Fruit fly (Drosophila melanogaster) whole organism, embryonic: ENCODE results near the gene St2.

Experiments
- BEAF-32 ChIP-seq: fragments of 200-800 bp; sonication (Bioruptor generic); optimal IDR thresholded peaks from 3 replicates; lab custom pipeline; 2017; ENCODE audit warnings: missing biosample characterization, missing genetic modification characterization, mild to moderate bottlenecking, moderate library complexity, missing genetic modification reagents
- CG11560 ChIP-seq: fragments of 200-800 bp; sonication (Bioruptor generic); IDR thresholded peaks from 3 replicates; pipeline ENCODE4 v1.3.6; 2022; ENCODE audit warnings: missing biosample characterization, missing genetic modification characterization
- CG12236 ChIP-seq: fragments of 200-800 bp; sonication (Bioruptor generic); optimal IDR thresholded peaks from 2 replicates; lab custom pipeline; 2016; ENCODE audit warnings: missing biosample characterization, missing genetic modification characterization
- CG12942 ChIP-seq: fragments of 200-800 bp; sonication (Bioruptor generic); optimal IDR thresholded peaks from 3 replicates; lab custom pipeline; 2016; ENCODE audit warnings: missing biosample characterization, missing genetic modification characterization
- CG13287 ChIP-seq: fragments of 200-800 bp; sonication (Bioruptor generic); IDR thresholded peaks from 2 replicates; pipeline ENCODE4 v1.3.6; 2022; ENCODE audit warnings: missing biosample characterization, missing genetic modification characterization; ENCODE audit not compliant: partially characterized antibody
- CG13296 ChIP-seq: fragments of 200-800 bp; sonication (Bioruptor generic); optimal IDR thresholded peaks from 3 replicates; lab custom pipeline; 2018; ENCODE audit warnings: missing biosample characterization, mild to moderate bottlenecking, missing genetic modification characterization
- CG13424 ChIP-seq: fragments of 200-800 bp; sonication (Bioruptor generic); optimal IDR thresholded peaks from 2 replicates; lab custom pipeline; 2019; ENCODE audit warnings: missing biosample characterization, mild to moderate bottlenecking, missing genetic modification characterization, moderate library complexity
- CG13894 ChIP-seq: fragments of 200-800 bp; sonication (Bioruptor generic); optimal IDR thresholded peaks from 3 replicates; lab custom pipeline; 2018; ENCODE audit warnings: missing biosample characterization, mild to moderate bottlenecking, missing genetic modification characterization, moderate library complexity
- CG15514 ChIP-seq: fragments of 200-800 bp; sonication (Bioruptor generic); optimal IDR thresholded peaks from 3 replicates; lab custom pipeline; 2017; ENCODE audit warnings: missing biosample characterization, missing genetic modification characterization, mild to moderate bottlenecking, moderate library complexity, missing genetic modification reagents
- CG1603 ChIP-seq: fragments of 200-800 bp; sonication (Bioruptor generic); optimal IDR thresholded peaks from 2 replicates; lab custom pipeline; 2019; ENCODE audit warnings: missing biosample characterization, mild to moderate bottlenecking, missing genetic modification characterization, moderate library complexity
- CG16813 ChIP-seq: fragments of 200-800 bp; sonication (Bioruptor generic); IDR thresholded peaks from 3 replicates; pipeline ENCODE4 v1.3.6; 2022; ENCODE audit warnings: missing biosample characterization, missing genetic modification characterization; ENCODE audit not compliant: partially characterized antibody
- CG18476 ChIP-seq: fragments of 200-800 bp; sonication (Bioruptor generic); optimal IDR thresholded peaks from 2 replicates; lab custom pipeline; 2016; ENCODE audit warnings: missing biosample characterization, mild to moderate bottlenecking, missing genetic modification characterization
- CG2116 ChIP-seq: fragments of 200-800 bp; sonication (Bioruptor generic); optimal IDR thresholded peaks from 3 replicates; lab custom pipeline; 2018; ENCODE audit warnings: missing biosample characterization, mild to moderate bottlenecking, missing genetic modification characterization
- CG2678 ChIP-seq: fragments of 200-800 bp; sonication (Bioruptor generic); optimal IDR thresholded peaks from 3 replicates; lab custom pipeline; 2019; ENCODE audit warnings: missing biosample characterization, mild to moderate bottlenecking, missing genetic modification characterization, moderate library complexity
- CG34224 ChIP-seq: fragments of 200-800 bp; sonication (Bioruptor generic); IDR thresholded peaks from 3 replicates; pipeline ENCODE4 v1.3.6; 2022; ENCODE audit warnings: missing biosample characterization, missing genetic modification characterization; ENCODE audit not compliant: partially characterized antibody
- CG4360 ChIP-seq: fragments of 200-800 bp; sonication (Bioruptor generic); IDR thresholded peaks from 2 replicates; pipeline ENCODE4 v1.3.6; 2022; ENCODE audit warnings: missing biosample characterization, missing genetic modification characterization
- CG4820 ChIP-seq: fragments of 200-800 bp; sonication (Bioruptor generic); optimal IDR thresholded peaks from 3 replicates; lab custom pipeline; 2016; ENCODE audit warnings: missing biosample characterization, missing genetic modification characterization
- CG7987 ChIP-seq: fragments of 200-800 bp; sonication (Bioruptor generic); optimal IDR thresholded peaks from 2 replicates; lab custom pipeline; 2018; ENCODE audit warnings: missing biosample characterization, mild to moderate bottlenecking, missing genetic modification characterization, moderate library complexity
- Dbx ChIP-seq: fragments of 200-800 bp; sonication (Bioruptor generic); IDR thresholded peaks from 3 replicates; pipeline ENCODE4 v1.3.6; 2022; ENCODE audit warnings: missing biosample characterization, missing genetic modification characterization
- Dll ChIP-seq: fragments of 200-800 bp; sonication (Bioruptor generic); IDR thresholded peaks from 4 replicates; pipeline ENCODE4 v1.3.6; 2022; ENCODE audit warnings: missing biosample characterization, missing genetic modification characterization; ENCODE audit not compliant: partially characterized antibody
- Doc3 ChIP-seq: fragments of 200-800 bp; sonication (Bioruptor generic); IDR thresholded peaks from 3 replicates; pipeline ENCODE4 v1.3.6; 2022; ENCODE audit warnings: missing biosample characterization, missing genetic modification characterization; ENCODE audit not compliant: partially characterized antibody
- Dp ChIP-seq: fragments of 200-800 bp; sonication (Bioruptor generic); optimal IDR thresholded peaks from 2 replicates; lab custom pipeline; 2018; ENCODE audit warnings: missing biosample characterization, mild to moderate bottlenecking, missing genetic modification characterization, moderate library complexity
- Dref ChIP-seq: fragments of 200-800 bp; sonication (Bioruptor generic); IDR thresholded peaks from 2 replicates; pipeline ENCODE4 v1.3.6; 2022; ENCODE audit warnings: missing biosample characterization, missing genetic modification characterization
- E2f2 ChIP-seq: fragments of 200-800 bp; sonication (Bioruptor generic); IDR thresholded peaks from 2 replicates; pipeline ENCODE4 v1.3.6; 2022; ENCODE audit warnings: missing biosample characterization, missing genetic modification characterization
- HLH4C ChIP-seq: fragments of 200-800 bp; sonication (Bioruptor generic); IDR thresholded peaks from 3 replicates; pipeline ENCODE4 v1.3.6; 2022; ENCODE audit warnings: missing biosample characterization, missing genetic modification characterization; ENCODE audit not compliant: partially characterized antibody
- Hmx ChIP-seq: fragments of 200-800 bp; sonication (Bioruptor generic); optimal IDR thresholded peaks from 2 replicates; lab custom pipeline; 2016; ENCODE audit warnings: missing biosample characterization, missing genetic modification characterization
- Hr51 ChIP-seq, 2 experiments: fragments of 200-800 bp; sonication (Bioruptor generic); optimal IDR thresholded peaks; 2 replicates in 1 of 2; 3 replicates in 1 of 2; lab custom pipeline; 2016 to 2018; ENCODE audit warnings: missing biosample characterization in 2 of 2, missing genetic modification characterization in 2 of 2, mild to moderate bottlenecking in 1 of 2, moderate library complexity in 1 of 2
- Meics ChIP-seq: fragments of 200-800 bp; sonication (Bioruptor generic); optimal IDR thresholded peaks from 2 replicates; lab custom pipeline; 2017; ENCODE audit warnings: missing biosample characterization, mild to moderate bottlenecking, missing genetic modification characterization
- Scr ChIP-seq: fragments of 200-800 bp; sonication (Bioruptor generic); IDR thresholded peaks from 2 replicates; pipeline ENCODE4 v1.3.6; 2022; ENCODE audit warnings: missing biosample characterization, missing genetic modification characterization; ENCODE audit not compliant: partially characterized antibody
- Spps ChIP-seq: fragments of 200-800 bp; sonication (Bioruptor generic); optimal IDR thresholded peaks from 2 replicates; lab custom pipeline; 2018; ENCODE audit warnings: missing biosample characterization, mild to moderate bottlenecking, missing genetic modification characterization
- bbx ChIP-seq: fragments of 200-800 bp; sonication (Bioruptor generic); IDR thresholded peaks from 2 replicates; pipeline ENCODE4 v1.3.6; 2022; ENCODE audit warnings: missing biosample characterization, missing genetic modification characterization; ENCODE audit not compliant: partially characterized antibody
- bsh ChIP-seq, 2 experiments: fragments of 200-800 bp; sonication (Bioruptor generic); optimal IDR thresholded peaks; 2 replicates each; lab custom pipeline; 2017 to 2018; ENCODE audit warnings: mild to moderate bottlenecking in 2 of 2, missing biosample characterization in 2 of 2, missing genetic modification characterization in 2 of 2, moderate library complexity in 1 of 2
- grn ChIP-seq: fragments of 200-800 bp; sonication (Bioruptor generic); optimal IDR thresholded peaks from 3 replicates; lab custom pipeline; 2017; ENCODE audit warnings: missing biosample characterization, missing genetic modification characterization
- org-1 ChIP-seq: fragments of 200-800 bp; sonication (Bioruptor generic); optimal IDR thresholded peaks from 2 replicates; lab custom pipeline; 2017; ENCODE audit warnings: missing biosample characterization, missing genetic modification characterization
- otp ChIP-seq: fragments of 200-800 bp; sonication (Bioruptor generic); IDR thresholded peaks from 3 replicates; pipeline ENCODE4, ENCODE4 v1.3.6; 2022; ENCODE audit warnings: missing biosample characterization, missing genetic modification characterization
- phol ChIP-seq: fragments of 200-800 bp; sonication (Bioruptor generic); optimal IDR thresholded peaks from 3 replicates; lab custom pipeline; 2018; ENCODE audit warnings: missing biosample characterization, mild to moderate bottlenecking, missing genetic modification characterization, moderate library complexity
- ro ChIP-seq: fragments of 200-800 bp; sonication (Bioruptor generic); IDR thresholded peaks from 2 replicates; pipeline ENCODE4 v1.3.6; 2022; ENCODE audit warnings: missing biosample characterization, missing genetic modification characterization
- row ChIP-seq: fragments of 200-800 bp; sonication (Bioruptor generic); IDR thresholded peaks from 3 replicates; pipeline ENCODE4 v1.3.6; 2022; ENCODE audit warnings: missing biosample characterization, missing genetic modification characterization
- sd ChIP-seq: fragments of 200-800 bp; sonication (Bioruptor generic); optimal IDR thresholded peaks from 3 replicates; lab custom pipeline; 2018; ENCODE audit warnings: missing biosample characterization, mild to moderate bottlenecking, missing genetic modification characterization, moderate library complexity
- sna ChIP-seq: fragments of 200-800 bp; sonication (Bioruptor generic); IDR thresholded peaks from 2 replicates; pipeline ENCODE4 v1.3.6; 2022; ENCODE audit warnings: missing biosample characterization, missing genetic modification characterization; ENCODE audit not compliant: partially characterized antibody
- stc ChIP-seq: fragments of 200-800 bp; sonication (Bioruptor generic); IDR thresholded peaks from 2 replicates; pipeline ENCODE4 v1.3.6; 2022; ENCODE audit warnings: missing biosample characterization, missing genetic modification characterization
- stwl ChIP-seq: fragments of 200-800 bp; sonication (Bioruptor generic); optimal IDR thresholded peaks from 3 replicates; lab custom pipeline; 2018; ENCODE audit warnings: missing biosample characterization, mild to moderate bottlenecking, missing genetic modification characterization, moderate library complexity
- tap ChIP-seq: fragments of 200-800 bp; optimal IDR thresholded peaks from 3 replicates; lab custom pipeline; 2019; ENCODE audit warnings: missing biosample characterization, mild to moderate bottlenecking, missing genetic modification characterization, moderate library complexity
- tna ChIP-seq: fragments of 200-800 bp; sonication (Bioruptor generic); IDR thresholded peaks from 2 replicates; pipeline ENCODE4 v1.3.6; 2022; ENCODE audit warnings: missing biosample characterization, missing genetic modification characterization; ENCODE audit not compliant: partially characterized antibody
- unc-4 ChIP-seq: fragments of 200-800 bp; sonication (Bioruptor generic); IDR thresholded peaks from 2 replicates; pipeline ENCODE4 v1.3.6; 2022; ENCODE audit warnings: missing biosample characterization, missing genetic modification characterization; ENCODE audit not compliant: partially characterized antibody
- zfh1 ChIP-seq: fragments of 200-800 bp; sonication (Bioruptor generic); IDR thresholded peaks from 3 replicates; pipeline ENCODE4 v1.3.6; 2022; ENCODE audit warnings: missing biosample characterization, missing genetic modification characterization

The St2 gene

dm6 chr3R:9250868-9251267, 775 bp upstream of the St2 start (continued):
- TF ChIP-seq tap (tag; lab: Kevin White, UChicago) (no peak), sd (tag; lab: Kevin White, UChicago) (no peak), CG4360 (GFP tag; lab: Robert Waterston, UW) (0 out of 2 replicates have a peak, but pooled peaks have one; percentile 11), bsh (GFP tag; optimal IDR thresholded peaks at IDR 0.05; lab: Kevin White, UChicago) (peak; percentile 53 to 56), grn (no peak), stc (GFP tag; lab: Robert Waterston, UW) (no peak), CG2116 (GFP tag; lab: Kevin White, UChicago) (no peak), zfh1 (GFP tag; lab: Robert Waterston, UW) (0 out of 3 replicates have a peak, but pooled peaks have one; percentile 61), otp (GFP tag; lab: Robert Waterston, UW) (peak; percentile 41; the same call in 1 of the 3 replicates), CG11560 (tag; lab: Robert Waterston, UW) (no peak), Hr51 (GFP tag; optimal IDR thresholded peaks at IDR 0.05; lab: Kevin White, UChicago) (no peak), CG13424 (tag; lab: Kevin White, UChicago) (peak; percentile 16), CG1603 (tag; lab: Kevin White, UChicago) (peak; percentile 54), CG7987 (GFP tag; lab: Kevin White, UChicago) (no peak), CG15514 (GFP tag; lab: Kevin White, UChicago) (no peak), CG12236 (GFP tag; lab: Kevin White, UChicago) (no peak), CG2678 (tag; lab: Kevin White, UChicago) (no peak), bbx (no peak), CG4820 (GFP tag; lab: Kevin White, UChicago) (peak; percentile 22), CG18476 (GFP tag; lab: Kevin White, UChicago) (no peak)

- TF ChIP-seq BEAF-32 (GFP tag; lab: Kevin White, UChicago) (peak; percentile 22), Scr (GFP tag; lab: Robert Waterston, UW) (peak; percentile 46), CG16813 (GFP tag; lab: Robert Waterston, UW) (peak; percentile 22; the same call in 1 of the 3 replicates), Hmx (GFP tag; lab: Kevin White, UChicago) (no peak), CG12942 (GFP tag; lab: Kevin White, UChicago) (no peak), phol (tag; lab: Kevin White, UChicago) (no peak), CG2116 (GFP tag; lab: Kevin White, UChicago) (peak; percentile 16), Dref (GFP tag; lab: Robert Waterston, UW) (peak; percentile 57), org-1 (GFP tag; lab: Kevin White, UChicago) (no peak), tna (peak; percentile 36; the same call in 1 of the 2 replicates), row (GFP tag; lab: Robert Waterston, UW) (peak; percentile 24; the same call in 1 of the 3 replicates), CG34224 (GFP tag; lab: Robert Waterston, UW) (peak; percentile 37; the same call in 1 of the 3 replicates), CG13287 (GFP tag; lab: Robert Waterston, UW) (peak; percentile 64), bbx (0 out of 2 replicates have a peak, but pooled peaks have one; percentile 39), Spps (no peak), Doc3 (GFP tag; lab: Robert Waterston, UW) (peak; percentile 41; the same call in 1 of the 3 replicates), E2f2 (peak; percentile 50), HLH4C (peak; percentile 36; the same call in 1 of the 3 replicates), unc-4 (GFP tag; lab: Robert Waterston, UW) (peak; percentile 38; the same call in 1 of the 2 replicates), sna (GFP tag; lab: Robert Waterston, UW) (peak; percentile 12; the same call in 1 of the 2 replicates), Dp (GFP tag; lab: Kevin White, UChicago) (peak; percentile 50), Dll (GFP tag; lab: Robert Waterston, UW) (peak; percentile 41; the same call in 1 of the 4 replicates), Dbx (GFP tag; lab: Robert Waterston, UW) (no peak), ro (no peak), CG13894 (no peak), stwl (peak; percentile 35), Meics (peak; percentile 95), CG13296 (GFP tag; lab: Kevin White, UChicago) (no peak)
Observed at dm6 chr3R:9254798-9255197, 3.2 kb downstream of the St2 start, which contains the start of gene CG16734. Gene CG16734 (plus strand): TSS chr3R:9255052.
